Worm (Caenorhabditis elegans) whole organism, early embryonic: Measurements from ENCODE around the gene F40G9.19.

Experiments used
- B0310.2 ChIP-seq: sonication (generic microtip); optimal IDR thresholded peaks from 2 replicates; lab custom pipeline; 2016; ENCODE audit warnings: mild to moderate bottlenecking, missing genetic modification characterization, missing compliant biosample characterization
- F13C5.2 ChIP-seq: sonication (generic microtip); optimal IDR thresholded peaks from 2 replicates; lab custom pipeline; 2017; ENCODE audit warnings: mild to moderate bottlenecking, missing genetic modification characterization, inconsistent platforms, missing compliant biosample characterization
- aly-1 ChIP-seq: sonication (generic microtip); optimal IDR thresholded peaks from 2 replicates; lab custom pipeline; 2016; ENCODE audit warnings: missing genetic modification characterization, missing compliant biosample characterization
- ama-1 ChIP-seq: fragments of 150-350 bp; optimal IDR thresholded peaks from 2 replicates; lab custom pipeline; 2014
- ceh-13 ChIP-seq: fragments of 200-800 bp; sonication (Bioruptor generic); optimal IDR thresholded peaks from 2 replicates; lab custom pipeline; 2018; ENCODE audit warnings: mild to moderate bottlenecking, missing genetic modification characterization, missing compliant biosample characterization
- ceh-36 ChIP-seq: sonication (generic microtip); optimal IDR thresholded peaks from 2 replicates; lab custom pipeline; 2016; ENCODE audit warnings: missing genetic modification characterization, inconsistent platforms, missing compliant biosample characterization
- ets-7 ChIP-seq: sonication (generic microtip); optimal IDR thresholded peaks from 2 replicates; lab custom pipeline; 2016; ENCODE audit warnings: missing genotype, missing genetic modification characterization, missing compliant biosample characterization
- flt-1 ChIP-seq: fragments of 200-800 bp; sonication (Bioruptor generic); IDR thresholded peaks from 2 replicates; pipeline ENCODE4 v1.3.6; 2022; ENCODE audit warnings: missing genetic modification characterization, missing compliant biosample characterization
- hmbx-1 ChIP-seq: sonication (generic microtip); optimal IDR thresholded peaks from 2 replicates; lab custom pipeline; 2016; ENCODE audit warnings: mild to moderate bottlenecking, missing genetic modification characterization, missing compliant biosample characterization
- hmg-4 ChIP-seq: fragments of 200-800 bp; sonication (Bioruptor generic); optimal IDR thresholded peaks from 2 replicates; lab custom pipeline; 2018; ENCODE audit warnings: mild to moderate bottlenecking, missing genetic modification characterization, missing compliant biosample characterization
- hnd-1 ChIP-seq: sonication (generic microtip); optimal IDR thresholded peaks from 2 replicates; lab custom pipeline; 2016; ENCODE audit warnings: missing genetic modification characterization, missing compliant biosample characterization
- pes-1 ChIP-seq: fragments of 200-800 bp; sonication (Bioruptor generic); IDR thresholded peaks from 2 replicates; pipeline ENCODE4 v1.3.6; 2022; ENCODE audit warnings: missing genetic modification reagents, missing genetic modification characterization, missing compliant biosample characterization
- scrt-1 ChIP-seq: fragments of 200-800 bp; sonication (Bioruptor generic); IDR thresholded peaks from 2 replicates; pipeline ENCODE4 v1.3.6; 2022; ENCODE audit warnings: missing genetic modification characterization, missing compliant biosample characterization
- sea-1 ChIP-seq: fragments of 200-800 bp; sonication (Bioruptor generic); conservative IDR thresholded peaks from 2 replicates; pipeline ENCODE4 v1.3.6; 2022; ENCODE audit warnings: missing genetic modification characterization, missing compliant biosample characterization
- tbx-11 ChIP-seq: fragments of 200-800 bp; sonication (Bioruptor generic); IDR thresholded peaks from 2 replicates; pipeline ENCODE4 v1.3.6; 2022; ENCODE audit warnings: missing genetic modification characterization, missing compliant biosample characterization
- tbx-37 ChIP-seq: fragments of 200-800 bp; sonication (Bioruptor generic); conservative IDR thresholded peaks from 2 replicates; pipeline ENCODE4 v1.3.6; 2022; ENCODE audit warnings: missing genetic modification reagents, missing genetic modification characterization, missing compliant biosample characterization
- tra-4 ChIP-seq: sonication (generic microtip); optimal IDR thresholded peaks from 2 replicates; lab custom pipeline; 2017; ENCODE audit warnings: missing genetic modification characterization, missing compliant biosample characterization

The F40G9.19 gene

ce11 chrIII:145078-145477 lies 28.5 kb upstream of the F40G9.19 start, which contains the start of the genes T17A3.12 and fbxb-83:
Gene T17A3.12 (minus strand): TSS chrIII:145178.
Gene fbxb-83 (minus strand): TSS chrIII:145211.
- no peak for TF ChIP-seq ceh-13 (GFP tag; lab: Kevin White, UChicago)
- no peak for TF ChIP-seq hnd-1 (tag; lab: Kevin White, UChicago)
- TF ChIP-seq F13C5.2 (tag; lab: Kevin White, UChicago): no peak
- TF ChIP-seq hmg-4 (GFP tag; lab: Kevin White, UChicago): no peak

ce11 chrIII:146369-146768 lies 27.2 kb upstream of the F40G9.19 start, which contains the start of gene fbxb-84:
Gene fbxb-84 (minus strand): TSS chrIII:146469.
- TF ChIP-seq tra-4 (tag; lab: Kevin White, UChicago) (no peak), F13C5.2 (tag; lab: Kevin White, UChicago) (no peak), ceh-36 (tag; lab: Kevin White, UChicago) (no peak), aly-1 (tag; lab: Kevin White, UChicago) (no peak), scrt-1 (GFP tag; lab: Robert Waterston, UW) (no peak), B0310.2 (tag; lab: Kevin White, UChicago) (no peak), sea-1 (GFP tag; lab: Robert Waterston, UW) (no peak), tbx-37 (no peak), flt-1 (GFP tag; lab: Robert Waterston, UW) (no peak), ets-7 (tag; lab: Kevin White, UChicago) (no peak), hmg-4 (GFP tag; lab: Kevin White, UChicago) (no peak), pes-1 (GFP tag; lab: Robert Waterston, UW) (no peak), hmbx-1 (no peak), ama-1 (no peak), tbx-11 (GFP tag; lab: Robert Waterston, UW) (no peak), hnd-1 (tag; lab: Kevin White, UChicago) (no peak), ceh-13 (GFP tag; lab: Kevin White, UChicago) (no peak)

ce11 chrIII:147570-148076 lies 26.0 kb upstream of the F40G9.19 start, which contains the start of gene sqst-5:
Gene sqst-5 (minus strand): TSS chrIII:147620.
- TF ChIP-seq F13C5.2 (tag; lab: Kevin White, UChicago) (no peak), ets-7 (tag; lab: Kevin White, UChicago) (no peak)

- no peak for TF ChIP-seq ets-7 (tag; lab: Kevin White, UChicago)
- no peak for TF ChIP-seq tra-4 (tag; lab: Kevin White, UChicago)
- no peak for TF ChIP-seq F13C5.2 (tag; lab: Kevin White, UChicago)
- TF ChIP-seq ceh-36 (tag; lab: Kevin White, UChicago): no peak
- TF ChIP-seq scrt-1 (GFP tag; lab: Robert Waterston, UW): no peak
These were observed 24.5 kb upstream of the F40G9.19 start for ce11 chrIII:149132-149531.

- TF ChIP-seq ceh-13 (GFP tag; lab: Kevin White, UChicago) (no peak), tra-4 (tag; lab: Kevin White, UChicago) (no peak), sea-1 (GFP tag; lab: Robert Waterston, UW) (no peak), ceh-36 (tag; lab: Kevin White, UChicago) (no peak), flt-1 (GFP tag; lab: Robert Waterston, UW) (no peak), ama-1 (no peak), aly-1 (tag; lab: Kevin White, UChicago) (no peak)
These were observed 22.5 kb upstream of the F40G9.19 start for ce11 chrIII:151084-151483.

- no peak for TF ChIP-seq F13C5.2 (tag; lab: Kevin White, UChicago)
- no peak for TF ChIP-seq pes-1 (GFP tag; lab: Robert Waterston, UW)
- TF ChIP-seq tra-4 (tag; lab: Kevin White, UChicago): no peak
- no peak for TF ChIP-seq tbx-11 (GFP tag; lab: Robert Waterston, UW)
- no peak for TF ChIP-seq hnd-1 (tag; lab: Kevin White, UChicago)
- no peak for TF ChIP-seq scrt-1 (GFP tag; lab: Robert Waterston, UW)
- TF ChIP-seq hmbx-1: no peak
- no peak for TF ChIP-seq aly-1 (tag; lab: Kevin White, UChicago)
- no peak for TF ChIP-seq sea-1 (GFP tag; lab: Robert Waterston, UW)
- no peak for TF ChIP-seq ceh-13 (GFP tag; lab: Kevin White, UChicago)
- no peak for TF ChIP-seq ceh-36 (tag; lab: Kevin White, UChicago)
- no peak for TF ChIP-seq ama-1
- no peak for TF ChIP-seq ets-7 (tag; lab: Kevin White, UChicago)
- no peak for TF ChIP-seq hmg-4 (GFP tag; lab: Kevin White, UChicago)
- TF ChIP-seq flt-1 (GFP tag; lab: Robert Waterston, UW): no peak
These were observed 19.4 kb upstream of the F40G9.19 start for ce11 chrIII:154168-154567.

- TF ChIP-seq sea-1 (GFP tag; lab: Robert Waterston, UW) (no peak), F13C5.2 (tag; lab: Kevin White, UChicago) (no peak), aly-1 (tag; lab: Kevin White, UChicago) (no peak), ets-7 (tag; lab: Kevin White, UChicago) (no peak), hnd-1 (tag; lab: Kevin White, UChicago) (no peak), ama-1 (no peak), tbx-37 (no peak), B0310.2 (tag; lab: Kevin White, UChicago) (no peak), tra-4 (tag; lab: Kevin White, UChicago) (no peak)
These were observed 17.0 kb upstream of the F40G9.19 start, which contains the start of the genes zig-13 and ver-1 for ce11 chrIII:156645-157044. Gene zig-13 (minus strand): TSS chrIII:156745. Gene ver-1 (plus strand): TSS chrIII:156824.

- TF ChIP-seq hnd-1 (tag; lab: Kevin White, UChicago) (no peak), tra-4 (tag; lab: Kevin White, UChicago) (no peak), aly-1 (tag; lab: Kevin White, UChicago) (no peak), pes-1 (GFP tag; lab: Robert Waterston, UW) (no peak), ets-7 (tag; lab: Kevin White, UChicago) (no peak), tbx-37 (no peak), B0310.2 (tag; lab: Kevin White, UChicago) (no peak), hmg-4 (GFP tag; lab: Kevin White, UChicago) (no peak), F13C5.2 (tag; lab: Kevin White, UChicago) (no peak), ceh-13 (GFP tag; lab: Kevin White, UChicago) (no peak), ama-1 (no peak), hmbx-1 (no peak), tbx-11 (GFP tag; lab: Robert Waterston, UW) (no peak), ceh-36 (tag; lab: Kevin White, UChicago) (no peak), scrt-1 (GFP tag; lab: Robert Waterston, UW) (no peak), flt-1 (GFP tag; lab: Robert Waterston, UW) (no peak), sea-1 (GFP tag; lab: Robert Waterston, UW) (no peak)
These were observed 15.6 kb upstream of the F40G9.19 start for ce11 chrIII:157980-158379.
